Worm (Caenorhabditis elegans): ENCODE data around the gene pud-1.2.

- TF ChIP-seq sea-2 (GFP tag; IDR thresholded peaks at IDR 0.05) (no peak), dpl-1 (GFP tag; optimal IDR thresholded peaks at IDR 0.05) (no peak), Y53F4B.3 (GFP tag; IDR thresholded peaks at IDR 0.05) (no peak), let-526 (GFP tag; IDR thresholded peaks at IDR 0.05) (no peak), Y79H2A.3 (GFP tag; conservative IDR thresholded peaks at IDR 0.05) (no peak), egl-18 (GFP tag; IDR thresholded peaks at IDR 0.05) (no peak), madf-10 (tag; optimal IDR thresholded peaks at IDR 0.05) (no peak), zim-3 (tag; optimal IDR thresholded peaks at IDR 0.05) (no peak), B0035.1 (tag; optimal IDR thresholded peaks at IDR 0.05) (no peak), Y67H2A.10 (GFP tag; conservative IDR thresholded peaks at IDR 0.05) (no peak), ama-1 (optimal IDR thresholded peaks at IDR 0.05) (no peak), ama-1 (GFP tag; optimal IDR thresholded peaks at IDR 0.05) (no peak)
Observed at ce11 chrV:2281499-2281898, 40.9 kb downstream of the pud-1.2 start, which contains the start of gene nhr-228.

Data from whole organism, young adult.